Fruit fly (Drosophila melanogaster) whole organism, embryonic: ENCODE results near the gene AsnRS.

Experiments
- Antp ChIP-seq: fragments of 200-800 bp; sonication (Bioruptor generic); optimal IDR thresholded peaks from 3 replicates; lab custom pipeline; 2016; ENCODE audit warnings: missing biosample characterization, missing genetic modification characterization
- Blimp-1 ChIP-seq: fragments of 200-800 bp; sonication (Bioruptor generic); optimal IDR thresholded peaks from 3 replicates; lab custom pipeline; 2018; ENCODE audit warnings: missing biosample characterization, missing genetic modification characterization, mild to moderate bottlenecking, moderate library complexity, missing genetic modification reagents
- BtbVII ChIP-seq: fragments of 200-800 bp; sonication (Bioruptor generic); optimal IDR thresholded peaks from 3 replicates; lab custom pipeline; 2017; ENCODE audit warnings: missing biosample characterization, mild to moderate bottlenecking, missing genetic modification characterization
- CG10267 ChIP-seq: fragments of 200-800 bp; sonication (Bioruptor generic); optimal IDR thresholded peaks from 2 replicates; lab custom pipeline; 2018; ENCODE audit warnings: missing biosample characterization, mild to moderate bottlenecking, missing genetic modification characterization, moderate library complexity
- CG10366 ChIP-seq: fragments of 200-800 bp; sonication (Bioruptor generic); IDR thresholded peaks from 2 replicates; pipeline ENCODE4 v1.3.6; 2022; ENCODE audit warnings: missing biosample characterization, missing genetic modification characterization
- CG10462 ChIP-seq: fragments of 200-800 bp; sonication (Bioruptor generic); optimal IDR thresholded peaks from 2 replicates; lab custom pipeline; 2016; ENCODE audit warnings: missing biosample characterization, missing genetic modification characterization
- CG11247 ChIP-seq: fragments of 200-800 bp; sonication (Bioruptor generic); IDR thresholded peaks from 2 replicates; pipeline ENCODE4 v1.3.6; 2022; ENCODE audit warnings: missing biosample characterization, missing genetic modification characterization
- CG12219 ChIP-seq: fragments of 200-800 bp; sonication (Bioruptor generic); optimal IDR thresholded peaks from 3 replicates; lab custom pipeline; 2018; ENCODE audit warnings: missing biosample characterization, mild to moderate bottlenecking, missing genetic modification characterization
- CG12236 ChIP-seq: fragments of 200-800 bp; sonication (Bioruptor generic); optimal IDR thresholded peaks from 2 replicates; lab custom pipeline; 2016; ENCODE audit warnings: missing biosample characterization, missing genetic modification characterization
- CG13296 ChIP-seq: fragments of 200-800 bp; sonication (Bioruptor generic); optimal IDR thresholded peaks from 3 replicates; lab custom pipeline; 2018; ENCODE audit warnings: missing biosample characterization, mild to moderate bottlenecking, missing genetic modification characterization
- CG13624 ChIP-seq: fragments of 200-800 bp; sonication (Bioruptor generic); optimal IDR thresholded peaks from 2 replicates; lab custom pipeline; 2016; ENCODE audit warnings: missing biosample characterization, missing genetic modification characterization
- CG18476 ChIP-seq: fragments of 200-800 bp; sonication (Bioruptor generic); optimal IDR thresholded peaks from 2 replicates; lab custom pipeline; 2016; ENCODE audit warnings: missing biosample characterization, mild to moderate bottlenecking, missing genetic modification characterization
- CG2678 ChIP-seq: fragments of 200-800 bp; sonication (Bioruptor generic); optimal IDR thresholded peaks from 3 replicates; lab custom pipeline; 2019; ENCODE audit warnings: missing biosample characterization, mild to moderate bottlenecking, missing genetic modification characterization, moderate library complexity
- CG30431 ChIP-seq: fragments of 200-800 bp; sonication (Bioruptor generic); optimal IDR thresholded peaks from 2 replicates; lab custom pipeline; 2017; ENCODE audit warnings: missing biosample characterization, missing genetic modification characterization
- CG31224 ChIP-seq: fragments of 200-800 bp; sonication (Bioruptor generic); IDR thresholded peaks from 2 replicates; pipeline ENCODE4 v1.3.6; 2022; ENCODE audit warnings: missing biosample characterization, missing genetic modification characterization
- CG4617 ChIP-seq: fragments of 200-800 bp; sonication (Bioruptor generic); optimal IDR thresholded peaks from 3 replicates; lab custom pipeline; 2016; ENCODE audit warnings: missing biosample characterization, missing genetic modification characterization, borderline replicate concordance
- CG4707 ChIP-seq: fragments of 200-800 bp; sonication (Bioruptor generic); optimal IDR thresholded peaks from 2 replicates; lab custom pipeline; 2018; ENCODE audit warnings: missing biosample characterization, mild to moderate bottlenecking, missing genetic modification characterization, moderate library complexity
- CG6654 ChIP-seq: fragments of 200-800 bp; sonication (Bioruptor generic); optimal IDR thresholded peaks from 2 replicates; lab custom pipeline; 2017; ENCODE audit warnings: missing biosample characterization, mild to moderate bottlenecking, missing genetic modification characterization
- CG6689 ChIP-seq: fragments of 200-800 bp; sonication (Bioruptor generic); IDR thresholded peaks from 2 replicates; pipeline ENCODE4 v1.3.6; 2022; ENCODE audit warnings: missing biosample characterization, missing genetic modification characterization
- CG7839 ChIP-seq: fragments of 200-800 bp; sonication (Bioruptor generic); optimal IDR thresholded peaks from 3 replicates; lab custom pipeline; 2018; ENCODE audit warnings: missing biosample characterization, mild to moderate bottlenecking, missing genetic modification characterization, moderate library complexity
- Dip3 ChIP-seq: fragments of 200-800 bp; sonication (Bioruptor generic); optimal IDR thresholded peaks from 3 replicates; lab custom pipeline; 2016; ENCODE audit warnings: missing biosample characterization, missing genetic modification characterization
- ERR ChIP-seq: fragments of 200-800 bp; sonication (Bioruptor generic); optimal IDR thresholded peaks from 2 replicates; lab custom pipeline; 2016; ENCODE audit warnings: missing biosample characterization, missing genetic modification characterization
- Ets97D ChIP-seq: fragments of 200-800 bp; sonication (Bioruptor generic); optimal IDR thresholded peaks from 3 replicates; lab custom pipeline; 2016; ENCODE audit warnings: missing biosample characterization, missing genetic modification characterization
- Gug ChIP-seq: fragments of 200-800 bp; sonication (Bioruptor generic); IDR thresholded peaks from 4 replicates; pipeline ENCODE4 v1.3.6; 2022; ENCODE audit warnings: missing biosample characterization, missing genetic modification characterization
- HLHmδ ChIP-seq: fragments of 200-800 bp; sonication (Bioruptor generic); optimal IDR thresholded peaks from 2 replicates; lab custom pipeline; 2018; ENCODE audit warnings: missing biosample characterization, mild to moderate bottlenecking, missing genetic modification characterization, moderate library complexity
- HmgD ChIP-seq: fragments of 200-800 bp; sonication (Bioruptor generic); optimal IDR thresholded peaks from 3 replicates; lab custom pipeline; 2016; ENCODE audit warnings: missing biosample characterization, missing genetic modification characterization
- Kr ChIP-seq: fragments of 200-800 bp; sonication (Bioruptor generic); optimal IDR thresholded peaks from 2 replicates; lab custom pipeline; 2017; ENCODE audit warnings: missing biosample characterization, mild to moderate bottlenecking, missing genetic modification characterization
- Lpt ChIP-seq: fragments of >200 bp; optimal IDR thresholded peaks from 2 replicates; lab custom pipeline; 2018; ENCODE audit warnings: missing biosample characterization, missing genetic modification characterization
- MESR4 ChIP-seq: fragments of 200-800 bp; sonication (Bioruptor generic); optimal IDR thresholded peaks from 2 replicates; lab custom pipeline; 2018; ENCODE audit warnings: missing biosample characterization, mild to moderate bottlenecking, missing genetic modification characterization, moderate library complexity
- Med ChIP-seq: fragments of 200-800 bp; sonication (Bioruptor generic); peaks from one replicate; lab custom pipeline; 2016; ENCODE audit warnings: missing biosample characterization, missing genetic modification characterization, mild to moderate bottlenecking, inconsistent platforms, moderate library complexity
- Pdp1 ChIP-seq, 2 experiments: fragments of 200-800 bp; sonication (Bioruptor generic); optimal IDR thresholded peaks; 3 replicates each; lab custom pipeline; 2016; ENCODE audit warnings: missing biosample characterization in 2 of 2, missing genetic modification characterization in 2 of 2, mild to moderate bottlenecking in 1 of 2, moderate library complexity in 1 of 2
- YL-1 ChIP-seq: fragments of 200-800 bp; sonication (Bioruptor generic); optimal IDR thresholded peaks from 3 replicates; lab custom pipeline; 2017; ENCODE audit warnings: missing biosample characterization, mild to moderate bottlenecking, missing genetic modification characterization
- abd-A ChIP-seq: fragments of 200-800 bp; sonication (Bioruptor generic); optimal IDR thresholded peaks from 3 replicates; lab custom pipeline; 2019; ENCODE audit warnings: missing biosample characterization, mild to moderate bottlenecking, missing genetic modification characterization, moderate library complexity
- cad ChIP-seq: fragments of >200 bp; optimal IDR thresholded peaks from 2 replicates; lab custom pipeline; 2017; ENCODE audit warnings: missing biosample characterization, missing genetic modification characterization
- caup ChIP-seq: fragments of 200-800 bp; sonication (Bioruptor generic); optimal IDR thresholded peaks from 3 replicates; lab custom pipeline; 2017; ENCODE audit warnings: missing biosample characterization, mild to moderate bottlenecking, missing genetic modification characterization, moderate library complexity; ENCODE audit not compliant: severe bottlenecking
- chinmo ChIP-seq: fragments of 200-800 bp; sonication (Bioruptor generic); IDR thresholded peaks from 4 replicates; pipeline ENCODE4 v1.3.6; 2022; ENCODE audit warnings: missing biosample characterization, missing genetic modification characterization; ENCODE audit not compliant: partially characterized antibody
- chn ChIP-seq: fragments of 200-800 bp; sonication (Bioruptor generic); optimal IDR thresholded peaks from 2 replicates; lab custom pipeline; 2016; ENCODE audit warnings: missing biosample characterization, missing genetic modification characterization
- en ChIP-seq: fragments of 200-800 bp; sonication (Bioruptor generic); optimal IDR thresholded peaks from 2 replicates; lab custom pipeline; 2016; ENCODE audit warnings: missing biosample characterization, missing genetic modification characterization
- gem ChIP-seq: fragments of 200-800 bp; sonication (Bioruptor generic); optimal IDR thresholded peaks from 2 replicates; lab custom pipeline; 2019; ENCODE audit warnings: missing biosample characterization, mild to moderate bottlenecking, missing genetic modification characterization, moderate library complexity
- grn ChIP-seq: fragments of 200-800 bp; sonication (Bioruptor generic); optimal IDR thresholded peaks from 3 replicates; lab custom pipeline; 2017; ENCODE audit warnings: missing biosample characterization, missing genetic modification characterization
- hkb ChIP-seq, 2 experiments: fragments of 200-800 bp in 1 of 2; fragments of >200 bp in 1 of 2; sonication (Bioruptor generic) in 1 of 2; IDR thresholded peaks in 1 of 2; optimal IDR thresholded peaks in 1 of 2; 2 replicates each; pipeline versions ENCODE4 v1.3.6 to Lab custom; 2017 to 2022; ENCODE audit warnings: missing biosample characterization in 1 of 2, missing genetic modification characterization in 1 of 2
- hth ChIP-seq: fragments of >200 bp; optimal IDR thresholded peaks from 2 replicates; lab custom pipeline; 2017; ENCODE audit warnings: inconsistent platforms
- ind ChIP-seq: fragments of 200-800 bp; sonication (Bioruptor generic); optimal IDR thresholded peaks from 3 replicates; lab custom pipeline; 2016; ENCODE audit warnings: missing biosample characterization, missing genetic modification characterization
- jumu ChIP-seq: fragments of 200-800 bp; sonication (Bioruptor generic); optimal IDR thresholded peaks from 3 replicates; lab custom pipeline; 2016; ENCODE audit warnings: missing biosample characterization, missing genetic modification characterization
- nerfin-1 ChIP-seq: fragments of 200-800 bp; sonication (Bioruptor generic); optimal IDR thresholded peaks from 3 replicates; lab custom pipeline; 2019; ENCODE audit warnings: missing biosample characterization, mild to moderate bottlenecking, missing genetic modification characterization, moderate library complexity
- pho ChIP-seq: fragments of 200-800 bp; sonication (Bioruptor generic); optimal IDR thresholded peaks from 2 replicates; lab custom pipeline; 2016; ENCODE audit warnings: missing biosample characterization, missing genetic modification characterization
- sens ChIP-seq: fragments of 200-800 bp; sonication (Bioruptor generic); peaks from one replicate; lab custom pipeline; 2016; ENCODE audit warnings: missing biosample characterization, missing genetic modification characterization
- so ChIP-seq: fragments of 200-800 bp; sonication (Bioruptor generic); IDR thresholded peaks from 3 replicates; pipeline ENCODE4 v1.3.6; 2022; ENCODE audit warnings: missing biosample characterization, missing genetic modification characterization
- tap ChIP-seq: fragments of 200-800 bp; optimal IDR thresholded peaks from 3 replicates; lab custom pipeline; 2019; ENCODE audit warnings: missing biosample characterization, mild to moderate bottlenecking, missing genetic modification characterization, moderate library complexity
- tll ChIP-seq, 2 experiments: fragments of 200-800 bp in 1 of 2; fragments of >200 bp in 1 of 2; sonication (Bioruptor generic) in 1 of 2; optimal IDR thresholded peaks; 2 replicates each; lab custom pipeline; 2017 to 2019; ENCODE audit warnings: missing biosample characterization in 2 of 2, missing genetic modification characterization in 2 of 2, mild to moderate bottlenecking in 1 of 2, moderate library complexity in 1 of 2
- yki ChIP-seq: fragments of >200 bp; optimal IDR thresholded peaks from 3 replicates; lab custom pipeline; 2018

The AsnRS gene

dm6 chr2L:19120984-19121383 is 10.8 kb downstream of the AsnRS start (continued):
- TF ChIP-seq CG18476 (peak; percentile 7), Kr (GFP tag; lab: Kevin White, UChicago) (no peak), en (GFP tag; lab: Kevin White, UChicago) (no peak), CG12236 (no peak), Med (GFP tag; lab: Kevin White, UChicago) (peak; percentile 65), tap (tag; lab: Kevin White, UChicago) (no peak), BtbVII (GFP tag; lab: Kevin White, UChicago) (peak; percentile 52), hkb (optimal IDR thresholded peaks at IDR 0.05; lab: Kevin White, UChicago) (no peak), hkb (GFP tag; IDR thresholded peaks at IDR 0.05; lab: Robert Waterston, UW) (peak; percentile 17; the same call in 1 of the 2 replicates), Ets97D (GFP tag; lab: Kevin White, UChicago) (no peak), Lpt (no peak), grn (GFP tag; lab: Kevin White, UChicago) (no peak), CG12219 (GFP tag; lab: Kevin White, UChicago) (no peak), yki (lab: Kevin White, UChicago) (no peak), tll (GFP tag; optimal IDR thresholded peaks at IDR 0.05; lab: Kevin White, UChicago) (no peak), HLHmδ (GFP tag; lab: Kevin White, UChicago) (no peak), CG6689 (GFP tag; lab: Robert Waterston, UW) (0 out of 2 replicates have a peak, but pooled peaks have one; percentile 23), cad (GFP tag; lab: Kevin White, UChicago) (no peak), CG10462 (GFP tag; lab: Kevin White, UChicago) (no peak), CG4707 (GFP tag; lab: Kevin White, UChicago) (no peak), YL-1 (GFP tag; lab: Kevin White, UChicago) (no peak), hth (lab: Kevin White, UChicago) (no peak), HmgD (GFP tag; lab: Kevin White, UChicago) (no peak), sens (GFP tag; lab: Kevin White, UChicago) (peak; percentile 89), pho (GFP tag; lab: Kevin White, UChicago) (peak; percentile 35), CG13296 (no peak), Antp (GFP tag; lab: Kevin White, UChicago) (peak; percentile 7), caup (no peak), gem (tag; lab: Kevin White, UChicago) (no peak), chn (GFP tag; lab: Kevin White, UChicago) (peak; percentile 40), ind (GFP tag; lab: Kevin White, UChicago) (peak; percentile 39), Gug (peak; percentile 32; the same call in 1 of the 4 replicates), Dip3 (GFP tag; lab: Kevin White, UChicago) (peak; percentile 37), CG6654 (GFP tag; lab: Kevin White, UChicago) (no peak), CG30431 (GFP tag; lab: Kevin White, UChicago) (no peak), CG10366 (GFP tag; lab: Robert Waterston, UW) (no peak), CG4617 (GFP tag; lab: Kevin White, UChicago) (no peak), MESR4 (GFP tag; lab: Kevin White, UChicago) (no peak), ERR (GFP tag; lab: Kevin White, UChicago) (no peak), CG11247 (GFP tag; lab: Robert Waterston, UW) (0 out of 2 replicates have a peak, but pooled peaks have one; percentile 14), Blimp-1 (peak; percentile 48), CG7839 (peak; percentile 51), abd-A (tag; lab: Kevin White, UChicago) (no peak), CG10267 (tag; lab: Kevin White, UChicago) (no peak), CG31224 (GFP tag; lab: Robert Waterston, UW) (0 out of 2 replicates have a peak, but pooled peaks have one; percentile 19), CG2678 (tag; lab: Kevin White, UChicago) (peak; percentile 68), CG13624 (GFP tag; lab: Kevin White, UChicago) (peak; percentile 2), jumu (GFP tag; lab: Kevin White, UChicago) (no peak), Pdp1 (GFP tag; optimal IDR thresholded peaks at IDR 0.05; lab: Kevin White, UChicago) (peak; percentile 11 to 26), so (GFP tag; lab: Robert Waterston, UW) (0 out of 3 replicates have a peak, but pooled peaks have one; percentile 34), chinmo (no peak), nerfin-1 (tag; lab: Kevin White, UChicago) (no peak)
